Worm (Caenorhabditis elegans) whole organism, mixed stage, embryonic: Measurements from ENCODE around the gene mip-2.

Experiments
- bed-3 ChIP-seq: fragments of 200-800 bp; sonication (Bioruptor generic); optimal IDR thresholded peaks from 3 replicates; lab custom pipeline; 2018; ENCODE audit warnings: mild to moderate bottlenecking, missing genetic modification characterization, moderate library complexity, missing compliant biosample characterization
- blmp-1 ChIP-seq: fragments of 150-350 bp; optimal IDR thresholded peaks from 2 replicates; lab custom pipeline; 2014; ENCODE audit warnings: missing biosample characterization, missing genetic modification characterization
- ceh-39 ChIP-seq: fragments of 150-350 bp; optimal IDR thresholded peaks from 2 replicates; lab custom pipeline; 2014; ENCODE audit warnings: missing biosample characterization, missing genetic modification characterization
- ces-1 ChIP-seq: fragments of 150-350 bp; optimal IDR thresholded peaks from 2 replicates; lab custom pipeline; 2014; ENCODE audit warnings: missing biosample characterization, missing genetic modification reagents, missing genetic modification characterization
- cnd-1 ChIP-seq: fragments of 200-800 bp; sonication (Bioruptor generic); optimal IDR thresholded peaks from 2 replicates; lab custom pipeline; 2018; ENCODE audit warnings: mild to moderate bottlenecking, missing genetic modification characterization, missing compliant biosample characterization
- flh-1 ChIP-seq: fragments of 200-800 bp; sonication (Bioruptor generic); optimal IDR thresholded peaks from 2 replicates; lab custom pipeline; 2018; ENCODE audit warnings: mild to moderate bottlenecking, missing genetic modification characterization, moderate library complexity, missing compliant biosample characterization
- lsy-2 ChIP-seq: fragments of 150-350 bp; optimal IDR thresholded peaks from 2 replicates; lab custom pipeline; 2014; ENCODE audit warnings: missing biosample characterization, missing genetic modification characterization
- nhr-76 ChIP-seq: sonication (generic microtip); optimal IDR thresholded peaks from 2 replicates; lab custom pipeline; 2017; ENCODE audit warnings: missing biosample characterization, missing genetic modification characterization
- sptf-1 ChIP-seq: sonication (generic microtip); optimal IDR thresholded peaks from 2 replicates; lab custom pipeline; 2017; ENCODE audit warnings: mild to moderate bottlenecking, missing genetic modification characterization, moderate library complexity, missing compliant biosample characterization

DNA sequence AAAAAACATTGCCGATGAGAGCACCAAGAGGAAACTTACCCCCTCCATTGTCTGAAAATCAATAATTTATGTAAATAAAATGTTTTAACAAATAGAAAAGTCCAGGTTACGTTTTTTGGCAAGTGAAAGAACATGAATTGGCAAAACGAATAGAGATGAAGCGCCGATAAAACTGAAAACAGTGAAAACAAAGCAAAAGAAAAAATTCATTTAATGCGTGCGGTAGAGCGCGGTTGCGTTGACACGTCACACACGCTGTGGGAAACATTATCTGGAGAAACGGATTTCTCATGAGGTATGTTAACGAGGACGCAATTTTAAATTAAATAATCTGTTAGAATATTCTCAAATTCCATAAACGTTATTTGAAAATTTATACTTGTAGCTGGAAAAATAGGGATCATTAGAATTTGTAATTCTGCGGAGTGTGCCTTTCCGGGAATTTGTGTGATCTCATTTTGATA lies 43.5 kb upstream of the mip-2 start, which contains the start of gene zipt-9:
- TF ChIP-seq bed-3 (GFP tag; lab: Kevin White, UChicago), result no peak
- TF ChIP-seq flh-1, result no peak
- peak; percentile 9 for TF ChIP-seq ceh-39
- TF ChIP-seq ces-1 (GFP tag; lab: Kevin White, UChicago), result no peak
- peak; percentile 79 for TF ChIP-seq sptf-1 (tag; lab: Kevin White, UChicago)
- no peak for TF ChIP-seq nhr-76 (tag; lab: Kevin White, UChicago)
- peak; percentile 46 for TF ChIP-seq blmp-1
- peak; percentile 54 for TF ChIP-seq cnd-1 (tag; lab: Kevin White, UChicago)
- TF ChIP-seq lsy-2 (tag; lab: Kevin White, UChicago), result peak; percentile 68
